Worm (Caenorhabditis elegans) whole organism, L1 larva: Measurements from ENCODE around the gene prp-3.

ENCODE experiments used
- aly-2 ChIP-seq: fragments of 150-350 bp; optimal IDR thresholded peaks from 2 replicates; lab custom pipeline; 2014; ENCODE audit warnings: missing biosample characterization, missing genetic modification characterization
- ceh-90 ChIP-seq: sonication (generic microtip); optimal IDR thresholded peaks from 2 replicates; lab custom pipeline; 2016; ENCODE audit warnings: missing genetic modification characterization, missing compliant biosample characterization
- lin-13 ChIP-seq: fragments of 150-350 bp; optimal IDR thresholded peaks from 2 replicates; lab custom pipeline; 2014; ENCODE audit warnings: missing biosample characterization, missing genetic modification reagents, missing genetic modification characterization
- lin-39 ChIP-seq: fragments of 150-350 bp; optimal IDR thresholded peaks from 2 replicates; lab custom pipeline; 2014; ENCODE audit warnings: missing biosample characterization, missing genetic modification reagents, missing genetic modification characterization
- nhr-77 ChIP-seq: fragments of 150-350 bp; optimal IDR thresholded peaks from 2 replicates; lab custom pipeline; 2014; ENCODE audit warnings: missing biosample characterization, missing genetic modification characterization
- swsn-7 ChIP-seq: sonication (generic microtip); optimal IDR thresholded peaks from 2 replicates; lab custom pipeline; 2016; ENCODE audit warnings: missing genetic modification characterization, missing compliant biosample characterization

DNA sequence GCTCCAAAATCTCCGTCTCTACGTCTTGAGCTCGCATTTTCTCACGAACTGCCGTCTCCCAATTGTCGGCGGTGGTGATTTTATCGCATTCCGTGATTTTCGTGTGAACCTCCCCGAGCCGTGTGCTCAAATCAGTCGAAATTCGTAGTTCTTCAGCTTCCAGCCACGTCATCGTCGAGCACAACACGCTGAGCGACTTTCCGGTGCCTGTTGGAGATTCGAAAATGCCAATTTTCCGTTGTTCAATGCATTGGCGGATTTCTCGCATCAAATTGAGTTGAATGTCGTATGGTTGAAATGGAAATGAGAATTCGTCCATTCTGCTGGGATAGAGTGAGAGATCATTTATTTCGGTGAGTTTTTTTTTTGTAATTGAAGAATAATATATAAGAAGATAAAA is 22.9 kb downstream of the prp-3 start, which contains the start of the genes M03C11.3 and chl-1:
- TF ChIP-seq nhr-77 (tag; lab: Kevin White, UChicago), result no peak
- TF ChIP-seq aly-2, result no peak
- TF ChIP-seq lin-39, result no peak
- TF ChIP-seq ceh-90 (tag; lab: Kevin White, UChicago), result no peak
- TF ChIP-seq swsn-7 (tag; lab: Kevin White, UChicago), result no peak
- no peak for TF ChIP-seq lin-13 (GFP tag; lab: Kevin White, UChicago)
